Fruit fly (Drosophila melanogaster): ENCODE results near the gene RpS27.

DNA sequence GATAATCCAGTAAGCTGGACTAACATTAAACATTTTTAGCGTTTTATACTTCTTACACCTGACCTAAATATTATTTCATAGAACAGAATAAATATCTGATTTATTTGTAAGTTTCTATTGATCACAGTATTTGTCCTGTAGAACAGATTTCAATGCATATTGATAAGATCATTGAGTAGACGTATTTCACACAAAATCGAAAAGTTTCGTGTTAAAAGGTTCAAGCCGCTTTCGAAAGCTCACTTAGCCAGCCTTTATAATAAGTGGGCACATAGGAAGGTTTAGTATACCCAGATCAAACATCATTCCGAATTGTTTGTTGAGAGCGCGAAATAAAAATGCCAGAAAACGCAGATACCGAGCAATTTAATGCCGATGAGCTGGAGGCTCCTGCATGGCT lies 42.3 kb upstream of the RpS27 start, which contains the start of gene CG11893:
- no peak for TF ChIP-seq CG6792 (GFP tag; optimal IDR thresholded peaks at IDR 0.05)
- no peak for TF ChIP-seq CG31627 (GFP tag; optimal IDR thresholded peaks at IDR 0.05)
- no peak for TF ChIP-seq achi (GFP tag; optimal IDR thresholded peaks at IDR 0.05)
- TF ChIP-seq Eip78C (GFP tag): no peak
- TF ChIP-seq Met (GFP tag; optimal IDR thresholded peaks at IDR 0.05): no peak
- TF ChIP-seq Sox15 (GFP tag; optimal IDR thresholded peaks at IDR 0.05): no peak
- no peak for TF ChIP-seq esn (GFP tag; optimal IDR thresholded peaks at IDR 0.05)
- no peak for TF ChIP-seq CG6854 (GFP tag; optimal IDR thresholded peaks at IDR 0.05)
- TF ChIP-seq CG11294 (GFP tag; IDR thresholded peaks at IDR 0.05): no peak
- TF ChIP-seq acj6 (GFP tag; optimal IDR thresholded peaks at IDR 0.05): no peak
- no peak for TF ChIP-seq dac (GFP tag; optimal IDR thresholded peaks at IDR 0.05)
- TF ChIP-seq eg (GFP tag; IDR thresholded peaks at IDR 0.05): no peak
- no peak for TF ChIP-seq cyc (GFP tag; optimal IDR thresholded peaks at IDR 0.05)
- no peak for TF ChIP-seq spab (GFP tag; optimal IDR thresholded peaks at IDR 0.05)

Measured in whole organism, prepupa.